Worm (Caenorhabditis elegans) whole organism, L2 larva: Measurements from ENCODE around the gene mccc-2.
A peak's percentile ranks its signal among the peaks of the same experiment; 100 is the strongest.

Source experiments
- C34F6.9 ChIP-seq: fragments of 150-350 bp; optimal IDR thresholded peaks from 2 replicates; lab custom pipeline; 2014; ENCODE audit warnings: missing biosample characterization, missing genetic modification characterization
- F13H6.1 ChIP-seq: sonication (generic microtip); optimal IDR thresholded peaks from 2 replicates; lab custom pipeline; 2016; ENCODE audit warnings: missing genetic modification characterization, missing compliant biosample characterization
- Y55F3AM.14 ChIP-seq: fragments of 200-800 bp; sonication (Bioruptor generic); optimal IDR thresholded peaks from 2 replicates; lab custom pipeline; 2018; ENCODE audit warnings: mild to moderate bottlenecking, missing genetic modification characterization, missing compliant biosample characterization
- ZK546.5 ChIP-seq: sonication (generic microtip); optimal IDR thresholded peaks from 2 replicates; lab custom pipeline; 2017; ENCODE audit warnings: missing biosample characterization, missing genetic modification characterization
- alr-1 ChIP-seq: fragments of 150-350 bp; optimal IDR thresholded peaks from 2 replicates; lab custom pipeline; 2014; ENCODE audit warnings: missing biosample characterization, missing genetic modification characterization
- aly-2 ChIP-seq: fragments of 150-350 bp; optimal IDR thresholded peaks from 2 replicates; lab custom pipeline; 2014; ENCODE audit warnings: missing biosample characterization, missing genetic modification characterization
- blmp-1 ChIP-seq: sonication (generic microtip); optimal IDR thresholded peaks from 2 replicates; lab custom pipeline; 2017; ENCODE audit warnings: missing genetic modification characterization, mild to moderate bottlenecking, missing compliant biosample characterization, antibody characterized with exemption, moderate library complexity; ENCODE audit not compliant: insufficient read depth
- ceh-16 ChIP-seq: fragments of 150-350 bp; optimal IDR thresholded peaks from 2 replicates; lab custom pipeline; 2014; ENCODE audit warnings: missing biosample characterization, missing genetic modification characterization
- ceh-82 ChIP-seq: fragments of 150-350 bp; optimal IDR thresholded peaks from 2 replicates; lab custom pipeline; 2014; ENCODE audit warnings: missing biosample characterization, missing genetic modification characterization
- crh-2 ChIP-seq: sonication (generic microtip); optimal IDR thresholded peaks from 2 replicates; lab custom pipeline; 2017; ENCODE audit warnings: missing biosample characterization, missing genetic modification characterization
- dmd-4 ChIP-seq: sonication (generic microtip); optimal IDR thresholded peaks from 2 replicates; lab custom pipeline; 2017; ENCODE audit warnings: missing biosample characterization, missing genetic modification characterization
- egl-27 ChIP-seq: sonication (generic microtip); optimal IDR thresholded peaks from 3 replicates; lab custom pipeline; 2017; ENCODE audit warnings: missing biosample characterization, missing genetic modification reagents, missing genetic modification characterization
- elt-1 ChIP-seq: fragments of 150-350 bp; optimal IDR thresholded peaks from 2 replicates; lab custom pipeline; 2014; ENCODE audit warnings: missing biosample characterization, missing genetic modification characterization
- gmeb-1 ChIP-seq: fragments of 150-350 bp; optimal IDR thresholded peaks from 2 replicates; lab custom pipeline; 2014; ENCODE audit warnings: missing biosample characterization, missing genetic modification characterization
- lin-39 ChIP-seq: fragments of 150-350 bp; optimal IDR thresholded peaks from 2 replicates; lab custom pipeline; 2014; ENCODE audit warnings: missing biosample characterization, missing genetic modification reagents, missing genetic modification characterization
- lsy-2 ChIP-seq, 2 experiments: fragments of 150-350 bp in 1 of 2; sonication (generic microtip) in 1 of 2; optimal IDR thresholded peaks; 2 replicates each; lab custom pipeline; 2014 to 2017; ENCODE audit warnings: missing biosample characterization in 2 of 2, missing genetic modification characterization in 2 of 2
- mab-5 ChIP-seq: fragments of 150-350 bp; optimal IDR thresholded peaks from 2 replicates; lab custom pipeline; 2014; ENCODE audit warnings: missing biosample characterization, missing genetic modification characterization
- mdl-1 ChIP-seq, 2 experiments: fragments of 150-350 bp in 1 of 2; sonication (generic microtip) in 1 of 2; optimal IDR thresholded peaks; 2 replicates each; lab custom pipeline; 2017; ENCODE audit warnings: missing biosample characterization in 2 of 2, missing genetic modification characterization in 2 of 2
- nhr-11 ChIP-seq: fragments of 150-350 bp; optimal IDR thresholded peaks from 2 replicates; lab custom pipeline; 2014; ENCODE audit warnings: missing biosample characterization, missing genetic modification characterization
- nhr-129 ChIP-seq: fragments of 150-350 bp; optimal IDR thresholded peaks from 2 replicates; lab custom pipeline; 2014; ENCODE audit warnings: missing biosample characterization, missing genetic modification characterization
- nhr-21 ChIP-seq: fragments of 150-350 bp; optimal IDR thresholded peaks from 2 replicates; lab custom pipeline; 2014; ENCODE audit warnings: missing biosample characterization, missing genetic modification characterization
- nhr-23 ChIP-seq: fragments of 150-350 bp; optimal IDR thresholded peaks from 2 replicates; lab custom pipeline; 2014; ENCODE audit warnings: missing biosample characterization, missing genetic modification reagents, missing genetic modification characterization
- nhr-237 ChIP-seq: fragments of 150-350 bp; optimal IDR thresholded peaks from 2 replicates; lab custom pipeline; 2014; ENCODE audit warnings: missing biosample characterization, missing genetic modification characterization
- peb-1 ChIP-seq: fragments of 150-350 bp; optimal IDR thresholded peaks from 2 replicates; lab custom pipeline; 2014; ENCODE audit warnings: missing biosample characterization, missing genetic modification characterization
- sem-4 ChIP-seq: fragments of 150-350 bp; optimal IDR thresholded peaks from 2 replicates; lab custom pipeline; 2014; ENCODE audit warnings: missing biosample characterization, missing genetic modification reagents, missing genetic modification characterization
- skn-1 ChIP-seq: sonication (generic microtip); optimal IDR thresholded peaks from 2 replicates; lab custom pipeline; 2017; ENCODE audit warnings: missing biosample characterization, missing genetic modification characterization
- sma-3 ChIP-seq: sonication (generic microtip); optimal IDR thresholded peaks from 2 replicates; lab custom pipeline; 2016; ENCODE audit warnings: missing genetic modification reagents, missing genetic modification characterization, missing compliant biosample characterization
- sma-9 ChIP-seq, 2 experiments: fragments of 150-350 bp in 1 of 2; sonication (generic microtip) in 1 of 2; optimal IDR thresholded peaks; 2 replicates each; lab custom pipeline; 2014 to 2016; ENCODE audit warnings: missing genetic modification characterization in 2 of 2, mild to moderate bottlenecking in 1 of 2, missing biosample characterization in 1 of 2, missing compliant biosample characterization in 1 of 2, missing genetic modification reagents in 1 of 2, moderate library complexity in 1 of 2
- unc-39 ChIP-seq: fragments of 150-350 bp; optimal IDR thresholded peaks from 2 replicates; lab custom pipeline; 2014; ENCODE audit warnings: missing biosample characterization, missing genetic modification characterization
- unc-55 ChIP-seq: fragments of 150-350 bp; sonication (generic microtip); optimal IDR thresholded peaks from 3 replicates; lab custom pipeline; 2014; ENCODE audit warnings: missing biosample characterization, missing genetic modification reagents, missing genetic modification characterization
- unc-62 ChIP-seq: fragments of 150-350 bp; optimal IDR thresholded peaks from 2 replicates; lab custom pipeline; 2014; ENCODE audit warnings: missing biosample characterization, missing genetic modification reagents, missing genetic modification characterization
- zag-1 ChIP-seq: fragments of 150-350 bp; optimal IDR thresholded peaks from 2 replicates; lab custom pipeline; 2014; ENCODE audit warnings: missing biosample characterization, missing genetic modification characterization
- ztf-1 ChIP-seq: fragments of 200-800 bp; sonication (Bioruptor generic); conservative IDR thresholded peaks from 2 replicates; pipeline ENCODE4 v1.3.6; 2022; ENCODE audit warnings: missing genetic modification characterization, missing compliant biosample characterization
- ztf-11 ChIP-seq: sonication (generic microtip); optimal IDR thresholded peaks from 2 replicates; lab custom pipeline; 2017; ENCODE audit warnings: missing biosample characterization, missing genetic modification characterization
- ztf-4 ChIP-seq: fragments of 150-350 bp; optimal IDR thresholded peaks from 2 replicates; lab custom pipeline; 2014; ENCODE audit warnings: missing biosample characterization, missing genetic modification characterization

The mccc-2 gene

DNA sequence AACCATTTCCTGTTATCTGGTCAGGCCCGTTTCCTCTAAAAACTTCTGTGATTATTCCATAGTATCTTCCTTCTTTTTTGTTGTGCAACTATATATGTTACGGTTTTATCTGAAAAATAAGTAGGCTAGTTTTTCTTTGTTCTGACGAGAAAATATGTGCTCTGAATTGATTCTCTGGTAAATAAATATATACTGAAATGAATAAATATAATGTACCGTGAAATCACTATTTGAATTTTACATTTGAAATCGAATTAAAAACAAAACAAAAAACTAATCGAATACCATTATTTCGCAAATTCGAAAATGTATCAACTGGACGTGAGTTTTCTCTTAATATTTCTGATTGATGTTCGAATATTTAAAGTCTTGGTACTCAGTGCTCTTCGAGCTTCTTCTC is 41.4 kb upstream of the mccc-2 start, which contains the start of gene ZK512.10:
Gene ZK512.10, plus strand, starts transcription at position 301 of the 400 bp plus-strand sequence.
- TF ChIP-seq unc-62 (GFP tag; lab: Kevin White, UChicago) (no peak), C34F6.9 (tag; lab: Kevin White, UChicago) (no peak), lin-39 (tag; lab: Kevin White, UChicago) (no peak), nhr-11 (tag; lab: Kevin White, UChicago) (no peak), ceh-82 (tag; lab: Kevin White, UChicago) (no peak), aly-2 (tag; lab: Kevin White, UChicago) (no peak), mab-5 (tag; lab: Kevin White, UChicago) (no peak), Y55F3AM.14 (GFP tag; lab: Kevin White, UChicago) (no peak), elt-1 (tag; lab: Kevin White, UChicago) (no peak), mdl-1 (tag; optimal IDR thresholded peaks at IDR 0.05; lab: Kevin White, UChicago) (no peak), nhr-21 (tag; lab: Kevin White, UChicago) (no peak), ceh-16 (tag; lab: Kevin White, UChicago) (no peak), ztf-4 (no peak), nhr-237 (tag; lab: Kevin White, UChicago) (no peak), F13H6.1 (tag; lab: Kevin White, UChicago) (no peak), unc-55 (GFP tag; lab: Kevin White, UChicago) (no peak)

DNA sequence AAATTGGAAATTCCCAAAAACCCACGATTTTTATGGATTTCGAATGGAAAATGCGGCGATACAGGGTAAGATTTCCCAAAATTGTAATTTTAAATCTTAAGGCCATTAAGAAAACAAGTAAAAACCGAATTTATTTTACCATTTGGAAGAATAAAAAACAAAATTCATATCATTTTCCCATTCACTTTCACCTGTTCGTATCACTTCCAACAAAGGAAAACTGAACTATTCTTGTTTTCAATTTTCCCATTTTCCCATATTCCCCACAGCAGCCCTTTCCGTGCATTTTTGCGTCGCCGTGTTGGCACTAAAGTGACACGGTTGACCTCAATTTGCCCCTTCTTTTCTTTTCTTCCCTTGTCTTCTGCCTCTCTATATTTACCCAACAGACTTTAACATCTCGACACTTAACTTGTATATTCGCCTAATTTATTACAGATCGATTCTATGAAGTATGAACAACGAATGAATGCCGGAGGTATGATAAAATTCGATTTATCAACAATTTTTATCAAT is 36.7 kb upstream of the mccc-2 start, which contains the start of gene sec-16A.1:
Gene sec-16A.1, plus strand, starts transcription at position 51 of the 516 bp plus-strand sequence.
- peak; percentile 83 for TF ChIP-seq blmp-1 (tag; lab: Kevin White, UChicago)
- TF ChIP-seq crh-2 (tag; lab: Kevin White, UChicago) = peak; percentile 23
- no peak for TF ChIP-seq nhr-237 (tag; lab: Kevin White, UChicago)
- TF ChIP-seq C34F6.9 (tag; lab: Kevin White, UChicago) = peak; percentile 9
- TF ChIP-seq alr-1 (tag; lab: Kevin White, UChicago) = no peak
- peak in 1 of 2 experiments; percentile 49 for TF ChIP-seq lsy-2 (tag; optimal IDR thresholded peaks at IDR 0.05; lab: Kevin White, UChicago)
- no peak for TF ChIP-seq egl-27 (tag; lab: Kevin White, UChicago)
- TF ChIP-seq nhr-129 = peak; percentile 27
- TF ChIP-seq sem-4 (tag; lab: Kevin White, UChicago) = no peak
- peak; percentile 55 for TF ChIP-seq sma-3
- peak; percentile 32 for TF ChIP-seq sma-9 (GFP tag; optimal IDR thresholded peaks at IDR 0.05; lab: Kevin White, UChicago)
- TF ChIP-seq sma-9 (tag; optimal IDR thresholded peaks at IDR 0.05; lab: Kevin White, UChicago) = no peak
- peak; percentile 42 for TF ChIP-seq gmeb-1 (tag; lab: Kevin White, UChicago)
- TF ChIP-seq, all 48 proteins: peak for 8

DNA sequence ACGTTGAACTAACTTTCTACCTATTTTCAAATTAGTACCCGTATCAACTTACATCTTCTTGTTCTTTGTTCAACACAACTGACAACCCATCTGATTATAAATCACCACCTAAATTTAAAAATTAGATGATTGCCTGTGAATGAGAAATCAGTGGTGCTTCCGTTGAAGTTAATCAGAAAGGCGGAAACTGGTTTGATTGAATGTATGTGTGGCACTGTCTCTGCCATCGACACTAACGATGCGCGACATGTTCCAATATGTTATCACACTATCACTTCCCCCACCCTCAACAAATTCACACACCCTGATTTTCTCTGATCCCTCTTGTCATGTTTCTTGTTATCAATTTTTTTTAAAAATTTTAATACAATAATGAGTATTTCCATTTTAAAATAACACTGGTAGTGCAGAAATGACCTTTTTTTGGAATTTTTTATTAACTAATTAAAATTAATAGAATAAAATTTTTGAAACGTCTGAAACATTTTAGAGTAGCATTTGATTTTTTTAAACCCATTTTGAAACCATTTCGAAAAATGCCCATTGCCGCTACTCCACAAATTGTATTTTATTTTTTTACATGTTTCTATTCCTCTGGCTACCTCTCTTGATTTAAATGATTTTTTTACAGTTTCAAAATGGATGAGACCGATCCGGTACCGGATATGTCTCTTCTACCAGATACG is 29.9 kb upstream of the mccc-2 start, which contains the start of gene ced-11:
Gene ced-11, plus strand, starts transcription at position 636 of the 686 bp plus-strand sequence.
- TF ChIP-seq dmd-4 (tag; lab: Kevin White, UChicago) (no peak), crh-2 (tag; lab: Kevin White, UChicago) (no peak), sma-9 (GFP tag; optimal IDR thresholded peaks at IDR 0.05; lab: Kevin White, UChicago) (peak; percentile 1), sma-9 (tag; optimal IDR thresholded peaks at IDR 0.05; lab: Kevin White, UChicago) (no peak), zag-1 (tag; lab: Kevin White, UChicago) (no peak), unc-55 (GFP tag; lab: Kevin White, UChicago) (no peak), lsy-2 (tag; optimal IDR thresholded peaks at IDR 0.05; lab: Kevin White, UChicago) (no peak), gmeb-1 (tag; lab: Kevin White, UChicago) (no peak), unc-39 (tag; lab: Kevin White, UChicago) (no peak), sma-3 (peak; percentile 7)

DNA sequence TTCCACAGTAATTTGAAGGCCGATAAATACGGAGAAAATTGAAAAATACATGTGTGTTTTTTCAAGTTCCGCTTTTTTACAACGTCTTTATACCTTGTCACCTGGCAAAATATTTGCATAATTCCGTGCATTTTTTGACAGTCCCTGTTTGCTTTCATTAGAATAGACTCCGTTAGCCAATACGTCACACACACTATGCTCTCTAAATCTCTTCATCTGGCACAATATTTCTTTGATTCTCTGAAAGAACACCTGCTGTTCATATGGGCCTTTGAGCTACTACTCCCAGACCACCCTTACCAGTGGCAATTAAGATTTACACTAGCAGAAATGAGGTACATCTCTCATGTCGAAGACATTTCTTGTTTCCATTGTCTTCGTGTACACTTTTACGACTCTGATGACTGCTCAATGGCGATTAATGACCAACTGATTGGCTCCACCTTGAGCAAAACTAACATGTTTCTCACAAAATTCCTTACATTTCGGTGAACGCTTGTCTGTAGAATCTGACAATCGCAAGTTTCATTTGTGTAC is 29.2 kb upstream of the mccc-2 start, which contains the start of gene grl-11:
Gene grl-11, minus strand, starts transcription at position 51 of the 537 bp plus-strand sequence.
- no peak for TF ChIP-seq ztf-4
- no peak for TF ChIP-seq C34F6.9 (tag; lab: Kevin White, UChicago)
- TF ChIP-seq skn-1 (tag; lab: Kevin White, UChicago) = no peak
- TF ChIP-seq aly-2 (tag; lab: Kevin White, UChicago) = no peak
- TF ChIP-seq ztf-11 (tag; lab: Kevin White, UChicago) = no peak
- no peak for TF ChIP-seq peb-1 (tag; lab: Kevin White, UChicago)
- TF ChIP-seq nhr-23 (tag; lab: Kevin White, UChicago) = no peak
- TF ChIP-seq gmeb-1 (tag; lab: Kevin White, UChicago) = no peak
- TF ChIP-seq unc-62 (GFP tag; lab: Kevin White, UChicago) = no peak
- TF ChIP-seq ceh-16 (tag; lab: Kevin White, UChicago) = no peak
- TF ChIP-seq nhr-129 = no peak
- TF ChIP-seq ZK546.5 (tag; lab: Kevin White, UChicago) = no peak
- TF ChIP-seq sma-3 = no peak
- TF ChIP-seq crh-2 (tag; lab: Kevin White, UChicago) = no peak
- no peak for TF ChIP-seq ztf-1 (GFP tag; lab: Robert Waterston, UW)
- TF ChIP-seq nhr-21 (tag; lab: Kevin White, UChicago) = no peak
